Fruit fly (Drosophila melanogaster): ENCODE measurements around the gene CG18622.

dm6 chr3R:16987220-16987923, at the start of gene CG18622:
- TF ChIP-seq CG8478 (optimal IDR thresholded peaks at IDR 0.05), result no peak
- no peak for TF ChIP-seq CTCF (optimal IDR thresholded peaks at IDR 0.05)

Data from S2 (cell line).